Worm (Caenorhabditis elegans): ENCODE results near the gene nbet-1.

ce11 chrIV:5230530-5230929, 21.2 kb downstream of the nbet-1 start, which contains the start of gene thn-5:
- TF ChIP-seq lin-13 (tag; optimal IDR thresholded peaks at IDR 0.05) (no peak), lsy-2 (tag; optimal IDR thresholded peaks at IDR 0.05) (no peak), ztf-11 (tag; optimal IDR thresholded peaks at IDR 0.05) (no peak), elt-3 (tag; optimal IDR thresholded peaks at IDR 0.05) (no peak), sptf-1 (tag; optimal IDR thresholded peaks at IDR 0.05) (no peak), ham-2 (GFP tag; optimal IDR thresholded peaks at IDR 0.05) (no peak), mab-5 (tag; optimal IDR thresholded peaks at IDR 0.05) (no peak), nhr-28 (tag; optimal IDR thresholded peaks at IDR 0.05) (no peak), mls-2 (tag; optimal IDR thresholded peaks at IDR 0.05) (no peak), tbx-8 (GFP tag; optimal IDR thresholded peaks at IDR 0.05) (no peak)
